Fruit fly (Drosophila melanogaster): ENCODE measurements around the gene GATAe.

Gene GATAe

DNA sequence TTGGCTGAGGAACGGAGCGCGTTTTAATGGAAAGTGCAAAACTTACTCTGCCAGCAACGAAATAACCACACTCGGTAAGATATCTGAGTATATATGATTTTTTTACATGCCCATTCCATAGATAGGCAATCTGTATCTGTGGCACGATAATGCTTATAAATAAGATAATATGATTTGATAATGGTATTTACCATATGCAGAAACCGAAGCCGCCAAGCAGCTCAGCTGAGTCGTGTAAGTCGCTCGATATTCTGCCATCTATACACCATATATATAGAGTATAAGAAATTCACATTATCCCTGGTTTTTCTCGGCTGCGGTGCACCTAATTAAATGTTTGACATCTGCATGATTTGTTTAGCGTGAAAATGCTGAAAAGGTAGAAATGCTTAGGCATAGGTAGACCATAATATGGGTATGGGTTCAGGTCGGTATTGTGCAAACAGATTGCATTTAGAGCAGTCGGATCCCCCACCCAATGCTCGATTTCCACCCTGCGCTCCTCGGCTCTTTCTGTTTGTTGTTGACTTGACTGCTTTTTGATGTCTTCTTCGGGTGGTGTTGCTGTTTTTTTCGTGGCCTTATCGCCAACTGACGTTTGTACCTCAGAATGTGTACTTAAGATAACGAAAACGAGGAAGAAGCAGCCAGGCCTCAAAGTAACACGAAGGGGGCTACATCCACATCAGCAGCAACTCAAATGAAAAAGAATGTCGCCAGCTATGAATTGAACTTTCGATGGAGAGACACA lies 1.9 kb upstream of the GATAe start:
- TF ChIP-seq Dfd (GFP tag; optimal IDR thresholded peaks at IDR 0.05) (no peak), rgr (GFP tag; optimal IDR thresholded peaks at IDR 0.05) (peak; percentile 18), Rel (GFP tag; optimal IDR thresholded peaks at IDR 0.05) (no peak), Rel (tag; optimal IDR thresholded peaks at IDR 0.05) (peak; percentile 37)

DNA sequence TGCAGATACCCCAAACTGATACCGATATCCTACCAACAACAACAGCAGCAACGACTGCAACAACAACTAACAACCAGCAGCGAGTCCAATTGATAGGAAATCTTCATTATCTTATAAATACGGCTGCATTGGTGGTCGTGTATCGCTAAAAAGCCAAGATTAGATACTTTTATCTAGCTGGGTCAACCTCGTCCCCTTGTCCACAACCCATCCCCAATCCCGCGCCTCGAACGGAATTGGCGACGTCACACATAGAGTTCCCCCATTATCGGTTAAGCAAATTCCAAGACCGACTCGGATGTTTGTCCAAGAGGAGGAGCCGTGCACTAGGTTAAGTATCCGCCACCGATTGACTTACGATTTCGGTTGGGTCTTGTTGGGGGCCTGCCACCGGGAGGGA lies 605 bp upstream of the GATAe start:
- TF ChIP-seq Hr78 (GFP tag; optimal IDR thresholded peaks at IDR 0.05) = no peak
- TF ChIP-seq Rel (GFP tag; optimal IDR thresholded peaks at IDR 0.05) = no peak
- peak; percentile 56 for TF ChIP-seq Rel (tag; optimal IDR thresholded peaks at IDR 0.05)
- TF ChIP-seq brk (GFP tag; optimal IDR thresholded peaks at IDR 0.05) = no peak

DNA sequence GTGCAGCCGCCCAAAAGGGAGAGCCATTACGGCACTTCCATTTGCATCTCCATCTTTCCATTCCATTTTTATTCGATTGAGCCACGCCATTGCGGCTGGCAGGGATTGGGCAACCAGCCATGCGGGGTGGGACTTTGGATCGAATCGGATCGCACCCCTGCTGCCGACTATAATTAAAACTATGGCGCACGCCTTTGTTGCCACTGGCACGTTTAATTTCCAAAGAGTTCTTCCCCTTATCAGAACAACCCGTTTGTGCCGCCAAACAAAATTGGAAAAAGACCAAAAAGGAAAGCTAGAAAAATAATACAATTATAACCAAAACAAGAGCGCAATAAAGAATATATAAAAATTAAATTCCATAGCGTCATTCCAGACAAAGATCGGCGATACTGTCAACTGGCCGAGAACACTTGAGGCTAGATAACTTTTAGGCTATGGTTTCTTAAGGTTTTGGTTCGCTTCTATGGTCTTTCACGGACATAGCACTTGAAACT lies 1.2 kb downstream of the GATAe start:
- TF ChIP-seq Hr78 (GFP tag; optimal IDR thresholded peaks at IDR 0.05) = no peak
- no peak for TF ChIP-seq Jra (GFP tag; optimal IDR thresholded peaks at IDR 0.05)
- TF ChIP-seq usp (GFP tag; optimal IDR thresholded peaks at IDR 0.05) = no peak
- peak; percentile 63 for TF ChIP-seq br (GFP tag; optimal IDR thresholded peaks at IDR 0.05)
- TF ChIP-seq CrebA (GFP tag; optimal IDR thresholded peaks at IDR 0.05; ENCODE audit: borderline replicate concordance) = peak; percentile 12
- no peak for TF ChIP-seq Rel (GFP tag; optimal IDR thresholded peaks at IDR 0.05)
- TF ChIP-seq Rel (tag; optimal IDR thresholded peaks at IDR 0.05) = peak; percentile 80
- TF ChIP-seq N (GFP tag; optimal IDR thresholded peaks at IDR 0.05) = no peak
- peak; percentile 48 for TF ChIP-seq h (GFP tag; optimal IDR thresholded peaks at IDR 0.05)
- TF ChIP-seq OdsH (GFP tag; optimal IDR thresholded peaks at IDR 0.05) = no peak
- no peak for TF ChIP-seq woc (GFP tag; optimal IDR thresholded peaks at IDR 0.05)
- TF ChIP-seq ey (GFP tag; optimal IDR thresholded peaks at IDR 0.05) = no peak
- no peak for TF ChIP-seq GATAd (GFP tag; optimal IDR thresholded peaks at IDR 0.05)
- TF ChIP-seq fru (GFP tag; optimal IDR thresholded peaks at IDR 0.05) = no peak

DNA sequence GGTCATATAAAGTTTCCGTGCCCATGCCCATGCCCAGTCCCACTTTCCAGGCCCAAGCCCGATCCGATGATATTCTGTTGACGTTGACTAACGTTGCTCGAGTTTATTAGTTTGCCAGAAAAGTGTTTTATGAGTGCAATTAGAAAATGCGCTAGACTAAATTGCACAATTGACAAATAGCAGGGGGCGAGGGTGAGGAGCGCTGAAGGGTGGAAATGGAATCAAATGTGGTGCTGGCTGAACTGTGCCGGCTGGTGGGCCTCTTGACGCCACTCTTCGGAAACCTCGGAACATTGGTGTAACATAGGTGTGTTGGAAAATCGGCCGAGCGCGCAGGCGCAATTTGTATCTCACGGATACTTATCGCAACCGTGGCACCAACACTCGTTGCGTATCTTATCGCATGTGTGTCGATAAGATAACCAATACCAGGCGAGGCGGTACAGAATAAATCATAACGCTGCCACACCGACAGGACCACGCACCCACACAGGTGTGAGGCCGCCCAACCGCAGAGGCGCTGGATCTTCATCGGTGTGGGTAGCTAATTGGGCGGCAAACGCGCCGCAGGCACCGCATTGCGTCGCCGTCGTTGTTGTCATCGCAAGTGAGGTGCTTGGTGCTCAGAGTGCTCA lies 2.9 kb downstream of the GATAe start:
- TF ChIP-seq N (GFP tag; optimal IDR thresholded peaks at IDR 0.05) (peak; percentile 39), h (GFP tag; optimal IDR thresholded peaks at IDR 0.05) (peak; percentile 54), fru (GFP tag; optimal IDR thresholded peaks at IDR 0.05) (no peak), Rel (GFP tag; optimal IDR thresholded peaks at IDR 0.05) (no peak), Rel (tag; optimal IDR thresholded peaks at IDR 0.05) (peak; percentile 63), Mio (GFP tag; optimal IDR thresholded peaks at IDR 0.05) (no peak), jim (GFP tag; optimal IDR thresholded peaks at IDR 0.05) (no peak), br (GFP tag; optimal IDR thresholded peaks at IDR 0.05) (peak; percentile 38), Jra (GFP tag; optimal IDR thresholded peaks at IDR 0.05) (peak; percentile 18), Sp1 (GFP tag; optimal IDR thresholded peaks at IDR 0.05) (peak; percentile 12), dl (GFP tag; optimal IDR thresholded peaks at IDR 0.05; ENCODE audit: insufficient read depth in 1 of 2, partially characterized antibody in 2 of 2) (peak in 1 of 2 experiments; percentile 24), Vsx2 (GFP tag; optimal IDR thresholded peaks at IDR 0.05; ENCODE audit: partially characterized antibody) (peak; percentile 70), dmrt93B (GFP tag; optimal IDR thresholded peaks at IDR 0.05) (no peak)

- TF ChIP-seq sage (GFP tag; optimal IDR thresholded peaks at IDR 0.05) (no peak), Vsx2 (GFP tag; optimal IDR thresholded peaks at IDR 0.05; ENCODE audit: partially characterized antibody) (no peak), br (GFP tag; optimal IDR thresholded peaks at IDR 0.05) (no peak), Hnf4 (GFP tag; optimal IDR thresholded peaks at IDR 0.05) (no peak), fru (GFP tag; optimal IDR thresholded peaks at IDR 0.05) (no peak), ey (GFP tag; optimal IDR thresholded peaks at IDR 0.05) (no peak)
Observed at dm6 chr3R:16013580-16013979, 4.7 kb downstream of the GATAe start.

dm6 chr3R:16014573-16014972 lies 5.7 kb downstream of the GATAe start:
- TF ChIP-seq CrebA (GFP tag; optimal IDR thresholded peaks at IDR 0.05; ENCODE audit: borderline replicate concordance) (no peak), sv (GFP tag; optimal IDR thresholded peaks at IDR 0.05) (no peak), h (GFP tag; optimal IDR thresholded peaks at IDR 0.05) (peak; percentile 18)

Measured in whole organism, wandering third instar larva.